Worm (Caenorhabditis elegans): ENCODE measurements around the gene ogdh-1.

ogdh-1 gene

ce11 chrIV:4748408-4749105 lies 44.7 kb upstream of the ogdh-1 start, which contains the start of gene cyc-2.1 (continued):
- TF ChIP-seq ceh-82 (tag; optimal IDR thresholded peaks at IDR 0.05) (no peak), set-16 (GFP tag; IDR thresholded peaks at IDR 0.05) (peak; percentile 67), zfp-2 (tag; optimal IDR thresholded peaks at IDR 0.05) (peak; percentile 11), zip-2 (tag; optimal IDR thresholded peaks at IDR 0.05) (no peak), nhr-28 (tag; optimal IDR thresholded peaks at IDR 0.05) (peak; percentile 55), snpc-1.2 (GFP tag; IDR thresholded peaks at IDR 0.05) (peak; percentile 82), mxl-2 (GFP tag; conservative IDR thresholded peaks at IDR 0.05) (no peak), nhr-42 (GFP tag; IDR thresholded peaks at IDR 0.05) (no peak), egl-43 (GFP tag; IDR thresholded peaks at IDR 0.05) (peak; percentile 84), ztf-11 (tag; optimal IDR thresholded peaks at IDR 0.05) (no peak), skn-1 (tag; optimal IDR thresholded peaks at IDR 0.05) (no peak), rbr-2 (tag; optimal IDR thresholded peaks at IDR 0.05) (peak; percentile 68), lin-39 (tag; optimal IDR thresholded peaks at IDR 0.05) (no peak), dmd-6 (GFP tag; IDR thresholded peaks at IDR 0.05) (peak; percentile 63), tag-97 (GFP tag; IDR thresholded peaks at IDR 0.05) (no peak), egl-27 (tag; optimal IDR thresholded peaks at IDR 0.05) (no peak), nhr-77 (tag; optimal IDR thresholded peaks at IDR 0.05) (peak; percentile 42), php-3 (GFP tag; IDR thresholded peaks at IDR 0.05) (0 out of 2 replicates have a peak, but pooled peaks have one; percentile 9), ztf-7 (tag; optimal IDR thresholded peaks at IDR 0.05) (no peak), F49E8.2 (tag; optimal IDR thresholded peaks at IDR 0.05; ENCODE audit: borderline replicate concordance) (peak; percentile 85), nhr-41 (GFP tag; IDR thresholded peaks at IDR 0.05) (no peak), nhr-10 (tag; optimal IDR thresholded peaks at IDR 0.05) (peak; percentile 76), mdl-1 (tag; optimal IDR thresholded peaks at IDR 0.05) (no peak)

ce11 chrIV:4747553-4747952 lies 43.7 kb upstream of the ogdh-1 start, which contains the start of gene tctn-1:
Gene tctn-1, minus strand, starts transcription at chrIV:4747832.
- TF ChIP-seq hmg-1.1 (GFP tag; IDR thresholded peaks at IDR 0.05): 0 out of 2 replicates have a peak, but pooled peaks have one; percentile 27
- TF ChIP-seq aha-1 (tag): peak; percentile 22
- TF ChIP-seq lin-38 (GFP tag; IDR thresholded peaks at IDR 0.05): peak; percentile 35; the same call in 1 of the 2 replicates
- TF ChIP-seq daf-16 (GFP tag; optimal IDR thresholded peaks at IDR 0.05): peak in 1 of 2 experiments; percentile 22
- peak; percentile 21 for TF ChIP-seq daf-16 (tag; optimal IDR thresholded peaks at IDR 0.05)
- TF ChIP-seq spr-3 (GFP tag; optimal IDR thresholded peaks at IDR 0.05): no peak
- 0 out of 2 replicates have a peak, but pooled peaks have one; percentile 20 for TF ChIP-seq arid-1 (GFP tag; conservative IDR thresholded peaks at IDR 0.05)
- no peak for TF ChIP-seq cey-2 (tag; optimal IDR thresholded peaks at IDR 0.05; ENCODE audit: borderline replicate concordance, insufficient read depth)
- TF ChIP-seq fos-1 (tag; optimal IDR thresholded peaks at IDR 0.05): no peak
- TF ChIP-seq lin-29 (GFP tag; IDR thresholded peaks at IDR 0.05): no peak
- 0 out of 2 replicates have a peak, but pooled peaks have one; percentile 14 for TF ChIP-seq ctbp-1 (GFP tag; IDR thresholded peaks at IDR 0.05)
- TF ChIP-seq Y48G9A.11 (GFP tag; IDR thresholded peaks at IDR 0.05): 0 out of 2 replicates have a peak, but pooled peaks have one; percentile 8
- TF ChIP-seq madf-9 (GFP tag; conservative IDR thresholded peaks at IDR 0.05): 0 out of 2 replicates have a peak, but pooled peaks have one; percentile 16
- TF ChIP-seq dmd-8 (GFP tag; IDR thresholded peaks at IDR 0.05): 0 out of 2 replicates have a peak, but pooled peaks have one; percentile 15
- peak; percentile 9 for TF ChIP-seq mes-2 (tag; optimal IDR thresholded peaks at IDR 0.05; ENCODE audit: poor library complexity, severe bottlenecking)
- TF ChIP-seq lsy-2 (tag; optimal IDR thresholded peaks at IDR 0.05): peak in 1 of 2 experiments; percentile 41
- TF ChIP-seq mdt-29 (GFP tag; IDR thresholded peaks at IDR 0.05): 0 out of 2 replicates have a peak, but pooled peaks have one; percentile 26
- peak; percentile 18; the same call in 1 of the 2 replicates for TF ChIP-seq zfp-3 (GFP tag; conservative IDR thresholded peaks at IDR 0.05)
- TF ChIP-seq ZK337.2 (GFP tag; IDR thresholded peaks at IDR 0.05): no peak
- TF ChIP-seq zag-1 (tag; optimal IDR thresholded peaks at IDR 0.05): no peak
- no peak for TF ChIP-seq F49E8.2 (tag; optimal IDR thresholded peaks at IDR 0.05; ENCODE audit: borderline replicate concordance)
- peak; percentile 86 for TF ChIP-seq ama-1 (optimal IDR thresholded peaks at IDR 0.05)
- TF ChIP-seq skn-1 (tag; optimal IDR thresholded peaks at IDR 0.05): no peak
- no peak for TF ChIP-seq duxl-1 (tag; optimal IDR thresholded peaks at IDR 0.05; ENCODE audit: poor library complexity)
- TF ChIP-seq zfp-2 (tag; optimal IDR thresholded peaks at IDR 0.05): no peak
- peak; percentile 23; the same call in 1 of the 2 replicates for TF ChIP-seq dmd-6 (GFP tag; IDR thresholded peaks at IDR 0.05)
- TF ChIP-seq dve-1 (tag; optimal IDR thresholded peaks at IDR 0.05; ENCODE audit: insufficient read depth): peak; percentile 7

Measured in whole organism, L4 larva.